Worm (Caenorhabditis elegans) whole organism, late embryonic: ENCODE measurements around the gene fbxc-44.

Experiments
- K02D7.2 ChIP-seq: sonication (generic microtip); optimal IDR thresholded peaks from 2 replicates; lab custom pipeline; 2017; ENCODE audit warnings: mild to moderate bottlenecking, missing genetic modification characterization, missing compliant biosample characterization
- ama-1 ChIP-seq: fragments of 150-350 bp; optimal IDR thresholded peaks from 2 replicates; lab custom pipeline; 2014
- ceh-14 ChIP-seq: sonication (generic microtip); optimal IDR thresholded peaks from 2 replicates; lab custom pipeline; 2016; ENCODE audit warnings: missing genotype, missing genetic modification characterization, missing compliant biosample characterization
- ceh-2 ChIP-seq: sonication (generic microtip); optimal IDR thresholded peaks from 2 replicates; lab custom pipeline; 2016; ENCODE audit warnings: missing genotype, missing genetic modification characterization, missing compliant biosample characterization
- ceh-22 ChIP-seq: sonication (generic microtip); optimal IDR thresholded peaks from 2 replicates; lab custom pipeline; 2017; ENCODE audit warnings: missing biosample characterization, missing genetic modification characterization
- ceh-30 ChIP-seq: fragments of 150-350 bp; optimal IDR thresholded peaks from 2 replicates; lab custom pipeline; 2014; ENCODE audit warnings: missing biosample characterization, missing genetic modification characterization
- ceh-34 ChIP-seq: sonication (generic microtip); optimal IDR thresholded peaks from 2 replicates; lab custom pipeline; 2016; ENCODE audit warnings: mild to moderate bottlenecking, missing genetic modification characterization, missing compliant biosample characterization
- ceh-48 ChIP-seq: sonication (generic microtip); optimal IDR thresholded peaks from 2 replicates; lab custom pipeline; 2016; ENCODE audit warnings: missing genetic modification characterization, inconsistent platforms, missing compliant biosample characterization
- che-1 ChIP-seq: sonication (generic microtip); optimal IDR thresholded peaks from 2 replicates; lab custom pipeline; 2016; ENCODE audit warnings: mild to moderate bottlenecking, missing genetic modification characterization, missing compliant biosample characterization
- dve-1 ChIP-seq: sonication (generic microtip); optimal IDR thresholded peaks from 2 replicates; lab custom pipeline; 2017; ENCODE audit warnings: antibody characterized with exemption, mild to moderate bottlenecking, missing genetic modification characterization, missing compliant biosample characterization
- eyg-1 ChIP-seq: sonication (generic microtip); optimal IDR thresholded peaks from 2 replicates; lab custom pipeline; 2016; ENCODE audit warnings: missing genotype, missing genetic modification characterization, missing compliant biosample characterization
- fax-1 ChIP-seq: sonication (generic microtip); optimal IDR thresholded peaks from 2 replicates; lab custom pipeline; 2016; ENCODE audit warnings: missing genotype, missing genetic modification characterization, missing compliant biosample characterization
- hlh-15 ChIP-seq: sonication (generic microtip); optimal IDR thresholded peaks from 2 replicates; lab custom pipeline; 2016; ENCODE audit warnings: missing genetic modification characterization, missing compliant biosample characterization
- lim-6 ChIP-seq: sonication (generic microtip); optimal IDR thresholded peaks from 2 replicates; lab custom pipeline; 2016; ENCODE audit warnings: missing genetic modification characterization, missing compliant biosample characterization
- madf-2 ChIP-seq: sonication (generic microtip); optimal IDR thresholded peaks from 2 replicates; lab custom pipeline; 2017; ENCODE audit warnings: missing genetic modification characterization, missing compliant biosample characterization
- nfya-1 ChIP-seq: sonication (generic microtip); optimal IDR thresholded peaks from 2 replicates; lab custom pipeline; 2017; ENCODE audit warnings: missing genetic modification characterization, mild to moderate bottlenecking, missing compliant biosample characterization, antibody characterized with exemption, moderate library complexity
- nhr-232 ChIP-seq: sonication (generic microtip); optimal IDR thresholded peaks from 2 replicates; lab custom pipeline; 2016; ENCODE audit warnings: missing genetic modification characterization, missing compliant biosample characterization
- npax-4 ChIP-seq: sonication (generic microtip); optimal IDR thresholded peaks from 2 replicates; lab custom pipeline; 2016; ENCODE audit warnings: missing genetic modification characterization, missing compliant biosample characterization
- pros-1 ChIP-seq: fragments of 150-350 bp; optimal IDR thresholded peaks from 2 replicates; lab custom pipeline; 2014; ENCODE audit warnings: missing biosample characterization, missing genetic modification reagents, missing genetic modification characterization
- sdc-2 ChIP-seq: sonication (generic microtip); optimal IDR thresholded peaks from 2 replicates; lab custom pipeline; 2016; ENCODE audit warnings: missing genotype, missing genetic modification characterization, missing compliant biosample characterization
- tbx-7 ChIP-seq: sonication (generic microtip); optimal IDR thresholded peaks from 2 replicates; lab custom pipeline; 2016; ENCODE audit warnings: missing genotype, missing genetic modification characterization, missing compliant biosample characterization
- ttx-3 ChIP-seq: sonication (generic microtip); optimal IDR thresholded peaks from 2 replicates; lab custom pipeline; 2016; ENCODE audit warnings: missing genetic modification reagents, missing genetic modification characterization, missing compliant biosample characterization
- unc-3 ChIP-seq, 2 experiments: fragments of 200-800 bp in 1 of 2; sonication (Bioruptor generic) in 1 of 2; sonication (generic microtip) in 1 of 2; conservative IDR thresholded peaks in 1 of 2; optimal IDR thresholded peaks in 1 of 2; 2 replicates each; pipeline versions ENCODE4 v1.3.6 to Lab custom; 2016 to 2022; ENCODE audit warnings: missing compliant biosample characterization in 2 of 2, missing genetic modification characterization in 2 of 2, missing genetic modification reagents in 1 of 2
- unc-55 ChIP-seq: sonication (generic microtip); optimal IDR thresholded peaks from 2 replicates; lab custom pipeline; 2017; ENCODE audit warnings: missing biosample characterization, missing genetic modification reagents, missing genetic modification characterization
- unc-86 ChIP-seq: sonication (generic microtip); optimal IDR thresholded peaks from 2 replicates; lab custom pipeline; 2016; ENCODE audit warnings: missing genetic modification characterization, missing compliant biosample characterization
- ztf-16 ChIP-seq: sonication (generic microtip); optimal IDR thresholded peaks from 2 replicates; lab custom pipeline; 2017; ENCODE audit warnings: missing genetic modification characterization, missing compliant biosample characterization

fbxc-44 gene

ce11 chrII:4203729-4204184, 33.8 kb downstream of the fbxc-44 start, which contains the start of gene mth-1:
Gene mth-1, minus strand, starts transcription at chrII:4203779.
- TF ChIP-seq ztf-16 (tag; lab: Kevin White, UChicago) = no peak
- TF ChIP-seq tbx-7 (tag; lab: Kevin White, UChicago) = no peak
- TF ChIP-seq nhr-232 (tag; lab: Kevin White, UChicago) = no peak
- TF ChIP-seq eyg-1 (tag; lab: Kevin White, UChicago) = no peak
- no peak for TF ChIP-seq K02D7.2
- no peak for TF ChIP-seq sdc-2 (tag; lab: Kevin White, UChicago)
- TF ChIP-seq ama-1 (lab: Kevin White, UChicago) = no peak
- TF ChIP-seq madf-2 (tag; lab: Kevin White, UChicago) = no peak
- no peak for TF ChIP-seq ttx-3 (tag; lab: Kevin White, UChicago)
- TF ChIP-seq unc-55 (GFP tag; lab: Kevin White, UChicago) = no peak
- TF ChIP-seq pros-1 = no peak
- no peak for TF ChIP-seq dve-1 (tag; lab: Kevin White, UChicago)
- TF ChIP-seq ceh-48 = no peak
- TF ChIP-seq ceh-30 = no peak
- TF ChIP-seq ceh-2 = no peak
- no peak for TF ChIP-seq che-1 (tag; lab: Kevin White, UChicago)
- TF ChIP-seq unc-3 (GFP tag; conservative IDR thresholded peaks at IDR 0.05; lab: Robert Waterston, UW) = no peak
- TF ChIP-seq unc-3 (tag; optimal IDR thresholded peaks at IDR 0.05; lab: Kevin White, UChicago) = no peak

- TF ChIP-seq hlh-15 (tag; lab: Kevin White, UChicago) (no peak), dve-1 (tag; lab: Kevin White, UChicago) (no peak), ceh-34 (tag; lab: Kevin White, UChicago) (no peak), tbx-7 (tag; lab: Kevin White, UChicago) (no peak), unc-86 (tag; lab: Kevin White, UChicago) (no peak), nfya-1 (tag; lab: Kevin White, UChicago) (no peak), npax-4 (tag; lab: Kevin White, UChicago) (no peak), madf-2 (tag; lab: Kevin White, UChicago) (no peak), ceh-14 (tag; lab: Kevin White, UChicago) (no peak), unc-55 (GFP tag; lab: Kevin White, UChicago) (no peak), sdc-2 (tag; lab: Kevin White, UChicago) (no peak), ceh-22 (no peak), lim-6 (no peak), fax-1 (tag; lab: Kevin White, UChicago) (no peak)
These were observed 43.4 kb downstream of the fbxc-44 start, which contains the start of gene mth-2 for ce11 chrII:4194127-4194526. Gene mth-2, minus strand, starts transcription at chrII:4194314.
